Fruit fly (Drosophila melanogaster): ENCODE data around the gene slp1.

slp1 gene

dm6 chr2L:3779143-3779788, 46.2 kb upstream of the slp1 start:
- no peak for TF ChIP-seq CG32264 (GFP tag; optimal IDR thresholded peaks at IDR 0.05)
- TF ChIP-seq CrebA (GFP tag; optimal IDR thresholded peaks at IDR 0.05; ENCODE audit: borderline replicate concordance) = peak; percentile 4
- TF ChIP-seq Sp1 (GFP tag; optimal IDR thresholded peaks at IDR 0.05) = peak; percentile 46
- peak; percentile 16 for TF ChIP-seq pan (optimal IDR thresholded peaks at IDR 0.05)
- TF ChIP-seq br (GFP tag; optimal IDR thresholded peaks at IDR 0.05) = peak; percentile 2
- TF ChIP-seq foxo (GFP tag; optimal IDR thresholded peaks at IDR 0.05) = peak in 1 of 2 experiments; percentile 18
- no peak for TF ChIP-seq woc (GFP tag; optimal IDR thresholded peaks at IDR 0.05)
- no peak for TF ChIP-seq brk (GFP tag; optimal IDR thresholded peaks at IDR 0.05)
- TF ChIP-seq Rel (GFP tag; optimal IDR thresholded peaks at IDR 0.05) = no peak
- peak; percentile 32 for TF ChIP-seq Rel (tag; optimal IDR thresholded peaks at IDR 0.05)
- peak; percentile 42 for TF ChIP-seq HLH106 (tag; optimal IDR thresholded peaks at IDR 0.05)

DNA sequence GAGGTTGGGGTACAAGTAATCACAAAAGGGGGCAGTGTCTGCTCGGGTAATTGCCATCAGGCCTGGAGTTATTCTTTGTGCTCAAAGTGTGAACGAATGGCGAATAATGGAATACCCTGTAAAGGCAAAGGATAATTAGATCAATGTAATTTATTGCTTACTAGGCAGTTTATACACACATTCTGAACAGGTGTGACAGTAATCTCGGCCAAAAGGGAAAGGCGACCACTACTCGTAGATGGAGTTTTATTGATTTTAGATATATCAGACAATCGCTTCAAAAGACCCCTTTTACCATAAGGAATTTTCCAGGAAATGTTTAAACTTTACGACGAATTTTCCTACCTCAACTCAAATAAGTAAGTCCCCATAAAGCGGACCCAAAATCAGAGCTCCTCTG, 44.9 kb upstream of the slp1 start:
- TF ChIP-seq woc (GFP tag; optimal IDR thresholded peaks at IDR 0.05) (peak; percentile 54), foxo (GFP tag; optimal IDR thresholded peaks at IDR 0.05) (no peak), Hr83 (GFP tag; optimal IDR thresholded peaks at IDR 0.05; ENCODE audit: poor library complexity, severe bottlenecking) (no peak), dsf (GFP tag; optimal IDR thresholded peaks at IDR 0.05; ENCODE audit: borderline replicate concordance) (no peak), fru (GFP tag; optimal IDR thresholded peaks at IDR 0.05) (peak; percentile 38)

DNA sequence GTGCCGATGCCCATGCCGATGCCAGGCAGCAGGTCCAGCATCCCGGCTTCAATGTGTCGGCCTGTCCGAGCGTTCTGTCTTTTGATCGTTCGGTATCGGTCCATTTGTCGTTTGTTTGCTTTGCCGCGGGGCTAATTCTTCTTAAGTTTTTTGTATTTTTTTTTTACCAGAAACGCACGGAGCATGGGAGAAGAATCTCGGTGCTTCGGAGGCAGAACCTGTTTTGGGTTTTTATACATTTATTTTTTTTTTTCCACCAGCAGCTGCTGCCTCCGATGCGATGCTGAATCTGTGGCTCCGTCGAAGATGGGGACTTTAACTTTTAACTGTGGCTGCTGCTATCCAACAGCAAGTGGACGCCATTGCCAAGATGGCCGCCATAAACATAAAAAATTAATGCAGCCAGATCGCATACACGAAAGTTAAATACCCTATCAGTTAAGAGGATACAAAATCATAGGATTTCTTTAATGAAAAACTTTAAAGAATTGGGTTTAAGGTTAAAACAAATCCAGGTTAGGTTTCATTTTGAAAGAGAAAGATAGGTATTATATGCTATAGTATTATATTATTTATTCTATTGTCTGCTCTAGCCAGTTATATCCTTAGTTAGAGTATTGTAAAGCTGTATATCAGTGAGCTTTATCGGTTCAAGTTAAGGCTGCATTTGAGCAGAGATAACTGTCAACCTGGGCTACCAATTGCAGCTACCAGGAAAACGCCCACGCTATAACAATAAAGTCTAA, 44.2 kb upstream of the slp1 start:
- TF ChIP-seq dsf (GFP tag; optimal IDR thresholded peaks at IDR 0.05; ENCODE audit: borderline replicate concordance) = no peak
- peak; percentile 62 for TF ChIP-seq HLH106 (tag; optimal IDR thresholded peaks at IDR 0.05)
- peak; percentile 62 for TF ChIP-seq h (GFP tag; optimal IDR thresholded peaks at IDR 0.05)
- peak; percentile 3 for TF ChIP-seq tai (GFP tag; optimal IDR thresholded peaks at IDR 0.05)
- TF ChIP-seq brk (GFP tag; optimal IDR thresholded peaks at IDR 0.05) = peak; percentile 35
- TF ChIP-seq ey (GFP tag; optimal IDR thresholded peaks at IDR 0.05) = peak; percentile 58
- TF ChIP-seq lola (GFP tag; optimal IDR thresholded peaks at IDR 0.05) = no peak
- TF ChIP-seq dl (GFP tag; optimal IDR thresholded peaks at IDR 0.05; ENCODE audit: insufficient read depth in 1 of 2, partially characterized antibody in 2 of 2) = peak in 1 of 2 experiments; percentile 34
- TF ChIP-seq usp (GFP tag; optimal IDR thresholded peaks at IDR 0.05) = no peak
- TF ChIP-seq Dfd (GFP tag; optimal IDR thresholded peaks at IDR 0.05) = no peak
- TF ChIP-seq Rel (GFP tag; optimal IDR thresholded peaks at IDR 0.05) = peak; percentile 6
- TF ChIP-seq Rel (tag; optimal IDR thresholded peaks at IDR 0.05) = peak; percentile 49
- TF ChIP-seq CG9705 (GFP tag; optimal IDR thresholded peaks at IDR 0.05) = peak; percentile 27
- TF ChIP-seq psq (GFP tag; optimal IDR thresholded peaks at IDR 0.05) = peak; percentile 69
- TF ChIP-seq woc (GFP tag; optimal IDR thresholded peaks at IDR 0.05) = peak; percentile 59
- peak; percentile 80 for TF ChIP-seq Sp1 (GFP tag; optimal IDR thresholded peaks at IDR 0.05)
- no peak for TF ChIP-seq CG32264 (GFP tag; optimal IDR thresholded peaks at IDR 0.05)
- no peak for TF ChIP-seq Abd-B (GFP tag; optimal IDR thresholded peaks at IDR 0.05)
- peak; percentile 62 for TF ChIP-seq fru (GFP tag; optimal IDR thresholded peaks at IDR 0.05)
- no peak for TF ChIP-seq GATAd (GFP tag; optimal IDR thresholded peaks at IDR 0.05)
- TF ChIP-seq Hnf4 (GFP tag; optimal IDR thresholded peaks at IDR 0.05) = peak; percentile 58
- no peak for TF ChIP-seq Hr83 (GFP tag; optimal IDR thresholded peaks at IDR 0.05; ENCODE audit: poor library complexity, severe bottlenecking)
- TF ChIP-seq jim (GFP tag; optimal IDR thresholded peaks at IDR 0.05) = no peak
- TF ChIP-seq dmrt93B (GFP tag; optimal IDR thresholded peaks at IDR 0.05) = peak; percentile 8
- TF ChIP-seq OdsH (GFP tag; optimal IDR thresholded peaks at IDR 0.05) = peak; percentile 83
- TF ChIP-seq Jra (GFP tag; optimal IDR thresholded peaks at IDR 0.05) = no peak
- TF ChIP-seq CrebA (GFP tag; optimal IDR thresholded peaks at IDR 0.05; ENCODE audit: borderline replicate concordance) = peak; percentile 74
- peak; percentile 31 for TF ChIP-seq Vsx2 (GFP tag; optimal IDR thresholded peaks at IDR 0.05; ENCODE audit: partially characterized antibody)
- TF ChIP-seq sage (GFP tag; optimal IDR thresholded peaks at IDR 0.05) = no peak
- TF ChIP-seq N (GFP tag; optimal IDR thresholded peaks at IDR 0.05) = no peak
- no peak for TF ChIP-seq pan (optimal IDR thresholded peaks at IDR 0.05)
- TF ChIP-seq Hr78 (GFP tag; optimal IDR thresholded peaks at IDR 0.05) = no peak
- TF ChIP-seq rgr (GFP tag; optimal IDR thresholded peaks at IDR 0.05) = peak; percentile 50
- TF ChIP-seq foxo (GFP tag; optimal IDR thresholded peaks at IDR 0.05) = peak in 1 of 2 experiments; percentile 66
- peak; percentile 61 for TF ChIP-seq br (GFP tag; optimal IDR thresholded peaks at IDR 0.05)
- no peak for TF ChIP-seq Myc (optimal IDR thresholded peaks at IDR 0.05)
- TF ChIP-seq Mio (GFP tag; optimal IDR thresholded peaks at IDR 0.05) = no peak
- no peak for TF ChIP-seq sv (GFP tag; optimal IDR thresholded peaks at IDR 0.05)
- TF ChIP-seq Dif (GFP tag; optimal IDR thresholded peaks at IDR 0.05; ENCODE audit: partially characterized antibody) = no peak

All from whole organism, wandering third instar larva.